Fruit fly (Drosophila melanogaster) whole organism, pupa: ENCODE measurements around the gene Octalpha2R.
A peak's percentile ranks its signal among the peaks of the same experiment; 100 is the strongest.

Experiments used
- CG10348 ChIP-seq: fragments of 200-800 bp; sonication (Bioruptor generic); IDR thresholded peaks from 2 replicates; pipeline ENCODE4 v1.3.6; 2022; ENCODE audit warnings: missing biosample characterization, missing genetic modification characterization
- CG13204 ChIP-seq: fragments of 200-800 bp; sonication (Bioruptor generic); optimal IDR thresholded peaks from 2 replicates; lab custom pipeline; 2018; ENCODE audit warnings: missing biosample characterization, mild to moderate bottlenecking, missing genetic modification characterization, moderate library complexity
- CG14655 ChIP-seq: fragments of 200-800 bp; sonication (Bioruptor generic); optimal IDR thresholded peaks from 3 replicates; lab custom pipeline; 2017; ENCODE audit warnings: mild to moderate bottlenecking, missing biosample characterization, missing genetic modification reagents, missing genetic modification characterization
- CG15710 ChIP-seq: fragments of 200-800 bp; sonication (Bioruptor generic); optimal IDR thresholded peaks from 2 replicates; lab custom pipeline; 2018; ENCODE audit warnings: missing biosample characterization, mild to moderate bottlenecking, missing genetic modification characterization, moderate library complexity
- CG17806 ChIP-seq: fragments of 200-800 bp; sonication (Bioruptor generic); optimal IDR thresholded peaks from 2 replicates; lab custom pipeline; 2018; ENCODE audit warnings: missing biosample characterization, mild to moderate bottlenecking, missing genetic modification characterization, moderate library complexity
- CG32121 ChIP-seq: fragments of 200-800 bp; sonication (Bioruptor generic); IDR thresholded peaks from 2 replicates; pipeline ENCODE4 v1.3.6; 2022; ENCODE audit warnings: missing biosample characterization, missing genetic modification characterization
- D1 ChIP-seq: fragments of 200-800 bp; sonication (Bioruptor generic); optimal IDR thresholded peaks from 2 replicates; lab custom pipeline; 2018; ENCODE audit warnings: missing biosample characterization, mild to moderate bottlenecking, missing genetic modification characterization, moderate library complexity
- EcR ChIP-seq: fragments of 200-800 bp; sonication (Bioruptor generic); optimal IDR thresholded peaks from 3 replicates; lab custom pipeline; 2019; ENCODE audit warnings: missing biosample characterization, missing genetic modification characterization, mild to moderate bottlenecking, moderate library complexity, missing genetic modification reagents
- Ets98B ChIP-seq: fragments of 200-800 bp; sonication (Bioruptor generic); IDR thresholded peaks from 2 replicates; pipeline ENCODE4 v1.3.6; 2022; ENCODE audit warnings: missing biosample characterization, missing genetic modification characterization
- Pif1A ChIP-seq: fragments of 200-800 bp; sonication (Bioruptor generic); optimal IDR thresholded peaks from 3 replicates; lab custom pipeline; 2016; ENCODE audit warnings: missing biosample characterization, missing genetic modification characterization
- Pif1B ChIP-seq: fragments of 200-800 bp; sonication (Bioruptor generic); optimal IDR thresholded peaks from 3 replicates; lab custom pipeline; 2016; ENCODE audit warnings: missing biosample characterization, missing genetic modification characterization
- fd96Ca ChIP-seq: fragments of 200-800 bp; sonication (Bioruptor generic); IDR thresholded peaks from 3 replicates; pipeline ENCODE4 v1.3.6; 2022; ENCODE audit warnings: missing biosample characterization, missing genetic modification characterization
- gl ChIP-seq: fragments of 200-800 bp; sonication (Bioruptor generic); optimal IDR thresholded peaks from 2 replicates; lab custom pipeline; 2018; ENCODE audit warnings: missing biosample characterization, mild to moderate bottlenecking, missing genetic modification characterization
- rn ChIP-seq: fragments of 200-800 bp; sonication (Bioruptor generic); IDR thresholded peaks from 2 replicates; pipeline ENCODE4 v1.3.6; 2022; ENCODE audit warnings: missing biosample characterization, missing genetic modification characterization

DNA sequence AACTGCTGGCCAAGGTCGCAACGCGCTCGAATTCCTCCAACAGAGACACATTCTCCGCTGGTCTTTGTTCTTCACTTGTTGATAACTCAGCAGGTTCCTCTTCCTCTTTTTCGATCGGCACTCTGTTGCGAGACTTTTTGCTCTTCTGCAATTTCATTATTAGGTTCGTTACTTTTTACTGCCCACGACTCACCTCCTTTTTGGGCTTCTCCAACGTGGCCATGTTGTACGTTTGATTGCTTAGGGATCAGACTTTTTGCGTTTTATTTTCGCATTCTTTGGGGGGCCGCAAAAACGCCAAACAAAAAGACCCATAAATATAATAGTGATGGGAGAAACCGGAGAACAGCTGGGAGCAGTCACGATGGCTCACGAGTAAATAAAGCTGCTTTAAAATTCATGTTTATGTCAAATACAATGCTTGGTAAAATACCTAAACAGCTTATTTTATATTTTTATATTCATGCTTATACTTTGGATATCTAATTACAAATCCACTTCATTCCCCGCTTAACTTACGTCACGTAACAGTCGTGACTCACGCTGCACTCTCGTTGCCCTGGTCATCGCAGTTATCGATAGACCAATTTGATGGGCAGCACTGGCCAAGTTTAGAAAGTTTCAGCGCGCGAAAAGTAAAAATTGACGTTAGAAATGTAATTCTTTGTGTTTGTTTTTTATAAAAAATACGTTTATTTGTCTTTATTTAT lies 90.3 kb downstream of the Octalpha2R start, which contains the start of gene Epg5:
- TF ChIP-seq Pif1B (GFP tag; lab: Kevin White, UChicago): no peak
- peak; percentile 56 for TF ChIP-seq CG17806 (tag; lab: Kevin White, UChicago)
- TF ChIP-seq CG15710 (tag; lab: Kevin White, UChicago): peak; percentile 65
- TF ChIP-seq CG14655: no peak
- TF ChIP-seq rn (GFP tag; lab: Robert Waterston, UW): peak; percentile 50
- no peak for TF ChIP-seq EcR (GFP tag; lab: Kevin White, UChicago)
- TF ChIP-seq Ets98B (GFP tag; lab: Robert Waterston, UW): no peak; the same call in 1 of the 2 replicates
- no peak for TF ChIP-seq CG10348 (GFP tag; lab: Robert Waterston, UW)
- TF ChIP-seq CG13204 (GFP tag; lab: Kevin White, UChicago): no peak
- peak; percentile 74; the same call in 2 of the 3 replicates for TF ChIP-seq fd96Ca (GFP tag; lab: Robert Waterston, UW)
- TF ChIP-seq Pif1A (GFP tag; lab: Kevin White, UChicago): no peak
- TF ChIP-seq D1 (tag; lab: Kevin White, UChicago): no peak
- TF ChIP-seq CG32121 (GFP tag; lab: Robert Waterston, UW): 0 out of 2 replicates have a peak, but pooled peaks have one; percentile 13
- TF ChIP-seq gl: no peak
